Worm (Caenorhabditis elegans) whole organism, L1 larva: ENCODE results near the gene F43D2.6.

ENCODE experiments used
- alr-1 ChIP-seq: fragments of 200-800 bp; sonication (Bioruptor generic); optimal IDR thresholded peaks from 2 replicates; lab custom pipeline; 2018; ENCODE audit warnings: borderline replicate concordance, mild to moderate bottlenecking, missing genetic modification characterization, missing compliant biosample characterization
- ceh-88 ChIP-seq: fragments of 200-800 bp; sonication (Bioruptor generic); IDR thresholded peaks from 2 replicates; pipeline ENCODE4 v1.3.6; 2022; ENCODE audit warnings: missing genetic modification characterization, missing compliant biosample characterization
- dpl-1 ChIP-seq, 3 experiments: fragments of 150-350 bp in 2 of 3; sonication (generic microtip) in 1 of 3; optimal IDR thresholded peaks; 2 replicates each; lab custom pipeline; 2014 to 2017; ENCODE audit warnings: missing biosample characterization in 3 of 3, missing genetic modification characterization in 3 of 3, missing genetic modification reagents in 3 of 3
- elt-3 ChIP-seq, 6 experiments: fragments of 150-350 bp in 1 of 6; sonication (generic microtip); optimal IDR thresholded peaks; 2 replicates each; lab custom pipeline; 2017 to 2018; ENCODE audit warnings: missing biosample characterization in 6 of 6, missing genetic modification characterization in 6 of 6, inconsistent platforms in 1 of 6
- jun-1 ChIP-seq: fragments of 150-350 bp; optimal IDR thresholded peaks from 2 replicates; lab custom pipeline; 2014; ENCODE audit warnings: missing biosample characterization, missing genetic modification reagents, missing genetic modification characterization
- lin-15B ChIP-seq: fragments of 150-350 bp; sonication (generic microtip); optimal IDR thresholded peaks from 3 replicates; lab custom pipeline; 2014; ENCODE audit warnings: missing biosample characterization, missing genetic modification characterization
- lin-39 ChIP-seq: fragments of 150-350 bp; optimal IDR thresholded peaks from 2 replicates; lab custom pipeline; 2014; ENCODE audit warnings: missing biosample characterization, missing genetic modification reagents, missing genetic modification characterization
- mdl-1 ChIP-seq, 2 experiments: fragments of 150-350 bp; optimal IDR thresholded peaks; 2 replicates each; lab custom pipeline; 2014 to 2017; ENCODE audit warnings: missing biosample characterization in 2 of 2, missing genetic modification characterization in 2 of 2, inconsistent platforms in 1 of 2
- nhr-28 ChIP-seq: fragments of 150-350 bp; optimal IDR thresholded peaks from 2 replicates; lab custom pipeline; 2014; ENCODE audit warnings: missing biosample characterization, missing genetic modification characterization
- nhr-76 ChIP-seq: sonication (generic microtip); optimal IDR thresholded peaks from 2 replicates; lab custom pipeline; 2017; ENCODE audit warnings: missing biosample characterization, missing genetic modification characterization
- nhr-90 ChIP-seq: sonication (generic microtip); optimal IDR thresholded peaks from 2 replicates; lab custom pipeline; 2016; ENCODE audit warnings: mild to moderate bottlenecking, missing genetic modification characterization, missing compliant biosample characterization; ENCODE audit not compliant: poor library complexity
- unc-98 ChIP-seq: fragments of 200-800 bp; sonication (Bioruptor generic); IDR thresholded peaks from 2 replicates; pipeline ENCODE4 v1.3.6; 2022; ENCODE audit warnings: missing genetic modification characterization, missing compliant biosample characterization

ce11 chrV:14603755-14604154 is 31.2 kb downstream of the F43D2.6 start:
- no peak for TF ChIP-seq lin-15B (tag; lab: Kevin White, UChicago)
- TF ChIP-seq elt-3 (tag; optimal IDR thresholded peaks at IDR 0.05; lab: Kevin White, UChicago), result no peak
- no peak for TF ChIP-seq nhr-28 (tag; lab: Kevin White, UChicago)
- no peak for TF ChIP-seq dpl-1 (GFP tag; optimal IDR thresholded peaks at IDR 0.05; lab: Kevin White, UChicago)
- no peak for TF ChIP-seq nhr-76 (tag; lab: Kevin White, UChicago)
- no peak for TF ChIP-seq lin-39 (tag; lab: Kevin White, UChicago)
- TF ChIP-seq mdl-1 (tag; optimal IDR thresholded peaks at IDR 0.05; lab: Kevin White, UChicago), result no peak
- no peak for TF ChIP-seq alr-1 (tag; lab: Kevin White, UChicago)
- no peak for TF ChIP-seq unc-98 (GFP tag; lab: Robert Waterston, UW)
- no peak for TF ChIP-seq jun-1 (tag; lab: Kevin White, UChicago)
- TF ChIP-seq nhr-90 (tag; lab: Kevin White, UChicago), result no peak
- TF ChIP-seq ceh-88 (GFP tag; lab: Robert Waterston, UW), result no peak
